Fruit fly (Drosophila melanogaster) S2 (cell line): ENCODE measurements around the gene CG33263.

ENCODE experiments used
- CG8478 ChIP-seq: fragments of >200 bp; optimal IDR thresholded peaks from 2 replicates; lab custom pipeline; 2018
- CTCF ChIP-seq, 2 experiments: fragments of >200 bp; optimal IDR thresholded peaks; 2 replicates each; lab custom pipeline; 2018

DNA sequence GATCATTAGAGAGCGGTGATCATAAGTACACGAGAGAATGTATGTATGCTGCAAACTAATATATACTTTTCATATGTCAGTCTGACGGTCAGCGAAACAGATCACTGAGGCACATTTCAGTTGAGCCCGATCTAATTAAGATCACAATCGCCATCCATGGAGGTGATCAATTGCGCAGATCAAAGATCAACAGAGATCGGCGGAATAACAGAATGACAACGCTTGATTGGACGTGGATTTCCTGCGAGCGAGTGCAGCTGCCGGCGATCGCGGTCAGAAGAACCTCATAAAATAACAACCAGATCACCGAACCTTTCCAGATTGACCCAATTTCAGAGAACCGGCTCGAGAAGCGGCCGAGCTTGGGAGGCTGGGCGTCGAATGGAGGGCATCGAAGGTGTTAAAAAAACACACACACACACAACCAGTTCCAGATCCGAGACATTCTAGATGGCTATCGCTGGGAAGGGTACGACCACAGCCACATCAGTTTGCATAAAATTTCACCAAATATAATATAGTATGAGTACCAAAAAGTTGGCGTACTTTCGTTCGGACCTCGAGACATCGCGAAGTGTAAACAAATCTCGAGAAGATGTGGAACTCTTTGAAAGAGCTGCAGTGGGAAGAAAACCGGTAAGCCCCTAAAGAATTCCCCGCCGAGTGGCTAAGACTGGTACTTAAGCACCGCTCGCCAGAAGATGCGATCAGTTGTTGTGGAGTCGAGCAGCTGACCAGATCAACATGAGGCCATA is 41.7 kb downstream of the CG33263 start, which contains the start of gene ImpL1:
- TF ChIP-seq CTCF (optimal IDR thresholded peaks at IDR 0.05; lab: Kevin White, UChicago) (no peak), CG8478 (no peak)
